Worm (Caenorhabditis elegans) whole organism, L3 larva: ENCODE results near the gene F54H12.10.

Experiments
- aly-2 ChIP-seq: fragments of 150-350 bp; optimal IDR thresholded peaks from 2 replicates; lab custom pipeline; 2014; ENCODE audit warnings: missing biosample characterization, missing genetic modification characterization
- hmg-11 ChIP-seq: sonication (generic microtip); optimal IDR thresholded peaks from 2 replicates; lab custom pipeline; 2016; ENCODE audit warnings: missing genetic modification characterization, missing compliant biosample characterization
- lin-39 ChIP-seq: fragments of 150-350 bp; optimal IDR thresholded peaks from 2 replicates; lab custom pipeline; 2018; ENCODE audit warnings: missing biosample characterization, missing genetic modification reagents, missing genetic modification characterization
- nfya-1 ChIP-seq: sonication (generic microtip); optimal IDR thresholded peaks from 2 replicates; lab custom pipeline; 2017; ENCODE audit warnings: missing genetic modification characterization, mild to moderate bottlenecking, missing compliant biosample characterization, antibody characterized with exemption, moderate library complexity; ENCODE audit not compliant: insufficient read depth
- nhr-12 ChIP-seq: fragments of 150-350 bp; optimal IDR thresholded peaks from 2 replicates; lab custom pipeline; 2014; ENCODE audit warnings: missing biosample characterization, missing genetic modification characterization
- nhr-23 ChIP-seq: fragments of 150-350 bp; optimal IDR thresholded peaks from 2 replicates; lab custom pipeline; 2014; ENCODE audit warnings: missing biosample characterization, missing genetic modification reagents, missing genetic modification characterization
- nhr-237 ChIP-seq: fragments of 150-350 bp; optimal IDR thresholded peaks from 2 replicates; lab custom pipeline; 2014; ENCODE audit warnings: missing biosample characterization, missing genetic modification characterization
- nhr-25 ChIP-seq: sonication (generic microtip); optimal IDR thresholded peaks from 2 replicates; lab custom pipeline; 2017; ENCODE audit warnings: missing biosample characterization, missing genetic modification characterization
- pha-4 ChIP-seq: fragments of 150-350 bp; optimal IDR thresholded peaks from 2 replicates; lab custom pipeline; 2014; ENCODE audit warnings: missing biosample characterization, missing genetic modification reagents, missing genetic modification characterization
- snpc-4 ChIP-seq: fragments of 150-350 bp; optimal IDR thresholded peaks from 2 replicates; lab custom pipeline; 2014; ENCODE audit warnings: missing biosample characterization, missing genetic modification characterization
- zag-1 ChIP-seq: fragments of 150-350 bp; optimal IDR thresholded peaks from 2 replicates; lab custom pipeline; 2014; ENCODE audit warnings: missing biosample characterization, missing genetic modification characterization

Gene F54H12.10

ce11 chrIII:7911621-7912020 is 47.2 kb downstream of the F54H12.10 start, which contains the start of gene ZK688.7:
Gene ZK688.7 (minus strand): TSS chrIII:7911634.
- TF ChIP-seq nhr-25 (tag; lab: Kevin White, UChicago), result peak; percentile 59
- TF ChIP-seq aly-2 (tag; lab: Kevin White, UChicago), result no peak
- no peak for TF ChIP-seq snpc-4 (tag; lab: Kevin White, UChicago)
- TF ChIP-seq hmg-11 (tag; lab: Kevin White, UChicago), result no peak
- peak; percentile 28 for TF ChIP-seq nfya-1 (tag; lab: Kevin White, UChicago)
- peak; percentile 68 for TF ChIP-seq nhr-23
- peak; percentile 52 for TF ChIP-seq pha-4 (tag; lab: Kevin White, UChicago)

- TF ChIP-seq zag-1 (tag; lab: Kevin White, UChicago) (no peak), lin-39 (tag; lab: Kevin White, UChicago) (no peak), nhr-12 (tag; lab: Kevin White, UChicago) (no peak), nhr-237 (tag; lab: Kevin White, UChicago) (no peak)
These were observed 49.5 kb downstream of the F54H12.10 start, which contains the start of gene ZK688.1 for ce11 chrIII:7909263-7909662. Gene ZK688.1 (plus strand): TSS chrIII:7909563.
